Worm (Caenorhabditis elegans): ENCODE measurements around the gene F53G2.2.

The F53G2.2 gene

DNA sequence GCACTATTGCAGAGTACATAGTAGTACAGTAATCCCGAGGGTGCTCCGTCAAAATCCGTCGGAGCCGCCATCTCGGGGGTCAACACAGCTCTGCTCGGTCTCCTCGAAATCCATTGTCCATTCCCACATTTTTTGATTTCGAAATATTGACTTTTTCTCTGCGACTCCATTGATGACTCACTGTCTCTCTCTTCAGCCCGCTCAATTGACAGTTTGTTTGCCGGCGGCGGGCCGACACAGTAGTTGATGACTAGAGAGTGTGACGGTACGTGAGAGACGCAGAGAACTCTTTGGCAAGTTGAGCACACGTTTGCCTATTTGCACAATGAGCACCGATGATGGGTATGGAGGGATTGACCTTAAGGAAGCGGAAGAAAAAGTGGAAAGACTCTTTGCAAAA lies 26.9 kb upstream of the F53G2.2 start (continued):
- TF ChIP-seq zfh-2 (GFP tag; conservative IDR thresholded peaks at IDR 0.05) (peak; percentile 85), nfyb-1 (GFP tag; IDR thresholded peaks at IDR 0.05) (no peak), lin-40 (tag; optimal IDR thresholded peaks at IDR 0.05) (peak; percentile 13), ets-4 (GFP tag; optimal IDR thresholded peaks at IDR 0.05) (peak; percentile 32), let-607 (tag; optimal IDR thresholded peaks at IDR 0.05) (peak in 1 of 2 experiments; percentile 48), snpc-1.1 (tag; optimal IDR thresholded peaks at IDR 0.05; ENCODE audit: insufficient read depth) (no peak), unc-62 (GFP tag; optimal IDR thresholded peaks at IDR 0.05) (peak; percentile 23), unc-130 (GFP tag; optimal IDR thresholded peaks at IDR 0.05) (no peak), pha-4 (tag; optimal IDR thresholded peaks at IDR 0.05) (no peak), cebp-1 (GFP tag; IDR thresholded peaks at IDR 0.05) (peak; percentile 78), cebp-1 (tag; optimal IDR thresholded peaks at IDR 0.05) (peak; percentile 88), F55B11.4 (tag; optimal IDR thresholded peaks at IDR 0.05; ENCODE audit: borderline replicate concordance, insufficient read depth) (no peak), snpc-1.3 (tag; optimal IDR thresholded peaks at IDR 0.05; ENCODE audit: insufficient read depth) (no peak), nhr-80 (tag; optimal IDR thresholded peaks at IDR 0.05) (peak; percentile 88)

ce11 chrII:2455931-2456576 lies 25.7 kb upstream of the F53G2.2 start:
- TF ChIP-seq lsl-1 (GFP tag; optimal IDR thresholded peaks at IDR 0.05) = peak; percentile 1
- TF ChIP-seq egrh-3 (GFP tag; IDR thresholded peaks at IDR 0.05) = no peak

- TF ChIP-seq egrh-3 (GFP tag; IDR thresholded peaks at IDR 0.05) (peak; percentile 71), zfh-2 (GFP tag; conservative IDR thresholded peaks at IDR 0.05) (peak; percentile 86), efl-1 (GFP tag; optimal IDR thresholded peaks at IDR 0.05) (no peak)
Measured at ce11 chrII:2456973-2457372, 24.7 kb upstream of the F53G2.2 start.

DNA sequence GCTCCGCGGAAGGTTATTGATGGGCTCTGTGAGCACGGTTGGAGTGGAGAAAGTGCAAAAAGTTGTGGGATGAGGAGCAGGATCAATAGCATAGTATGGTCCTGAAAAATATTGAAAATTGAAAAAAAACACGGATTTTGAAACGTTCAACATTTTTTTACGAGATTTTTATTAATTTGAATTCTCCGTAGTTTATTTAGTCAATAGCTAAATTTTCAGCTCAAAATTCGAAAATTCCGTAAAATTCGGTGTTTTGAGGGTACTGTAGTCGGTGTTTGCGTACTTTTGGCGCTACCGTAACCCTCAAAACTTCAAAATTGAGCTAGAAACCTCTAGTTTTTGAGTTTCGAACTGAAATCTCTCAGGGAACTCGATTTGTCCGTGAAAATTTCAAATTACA lies 22.8 kb upstream of the F53G2.2 start, which contains the start of gene pqn-42:
TSS of gene pqn-42 (minus strand) at position 101 of the 400 bp plus-strand sequence.
- TF ChIP-seq rec-8 (tag; optimal IDR thresholded peaks at IDR 0.05) = no peak
- TF ChIP-seq aptf-2 (GFP tag; conservative IDR thresholded peaks at IDR 0.05) = no peak
- no peak for TF ChIP-seq F22D6.2 (tag; optimal IDR thresholded peaks at IDR 0.05)
- no peak for TF ChIP-seq die-1 (tag; optimal IDR thresholded peaks at IDR 0.05)

DNA sequence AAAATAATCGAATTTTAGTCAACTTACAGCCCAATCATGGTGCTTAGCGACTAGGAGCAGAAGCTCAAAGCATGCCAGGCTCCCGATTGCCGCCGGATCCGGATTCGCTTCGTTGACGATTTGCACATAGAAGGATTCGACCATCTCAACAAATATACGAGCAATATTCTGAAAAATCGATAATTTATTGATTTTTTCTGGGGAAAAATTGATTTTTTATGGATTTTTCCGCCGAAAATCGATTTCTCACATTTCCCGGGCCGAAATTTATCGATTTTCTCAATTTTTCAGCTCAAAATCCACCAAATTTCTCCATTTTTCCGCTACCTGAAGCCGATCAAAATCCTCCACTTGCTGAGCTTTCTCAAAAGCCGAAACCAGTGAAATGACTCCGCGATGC lies 12.8 kb upstream of the F53G2.2 start:
- TF ChIP-seq snpc-1.3 (tag; optimal IDR thresholded peaks at IDR 0.05; ENCODE audit: insufficient read depth) (no peak), hmg-20 (GFP tag; IDR thresholded peaks at IDR 0.05) (no peak), K12H6.12 (tag; optimal IDR thresholded peaks at IDR 0.05) (no peak), ZK185.1 (tag; optimal IDR thresholded peaks at IDR 0.05; ENCODE audit: poor library complexity, severe bottlenecking) (no peak), zfh-2 (GFP tag; conservative IDR thresholded peaks at IDR 0.05) (no peak), T26A5.8 (tag; optimal IDR thresholded peaks at IDR 0.05) (no peak), ztf-22 (GFP tag; optimal IDR thresholded peaks at IDR 0.05) (no peak), repo-1 (tag; optimal IDR thresholded peaks at IDR 0.05) (no peak), nhr-120 (GFP tag; IDR thresholded peaks at IDR 0.05) (no peak), atf-7 (tag; optimal IDR thresholded peaks at IDR 0.05) (no peak), Y53G8AR.9 (GFP tag; conservative IDR thresholded peaks at IDR 0.05) (no peak), aptf-3 (GFP tag; IDR thresholded peaks at IDR 0.05) (no peak), ama-1 (optimal IDR thresholded peaks at IDR 0.05) (no peak), ama-1 (GFP tag; optimal IDR thresholded peaks at IDR 0.05) (no peak), lin-40 (tag; optimal IDR thresholded peaks at IDR 0.05) (no peak), lin-35 (GFP tag; optimal IDR thresholded peaks at IDR 0.05) (no peak)
